Fruit fly (Drosophila melanogaster) whole organism, wandering third instar larva: ENCODE measurements around the gene CG32551.

Experiments used
- Dif ChIP-seq: fragments of 200-275, 200-300 bp; sonication (Bioruptor generic); optimal IDR thresholded peaks from 2 replicates; lab custom pipeline; 2018; ENCODE audit warnings: missing biosample characterization, missing genetic modification characterization; ENCODE audit not compliant: partially characterized antibody
- OdsH ChIP-seq: fragments of 200-800 bp; sonication (Bioruptor generic); optimal IDR thresholded peaks from 2 replicates; lab custom pipeline; 2016; ENCODE audit warnings: missing biosample characterization, mild to moderate bottlenecking, missing genetic modification characterization
- br ChIP-seq: fragments of 200-800 bp; sonication (Bioruptor generic); optimal IDR thresholded peaks from 2 replicates; lab custom pipeline; 2016; ENCODE audit warnings: missing biosample characterization, missing genetic modification characterization
- dmrt93B ChIP-seq: fragments of 200-800 bp; sonication (Bioruptor generic); optimal IDR thresholded peaks from 2 replicates; lab custom pipeline; 2018; ENCODE audit warnings: missing biosample characterization, mild to moderate bottlenecking, missing genetic modification characterization
- fru ChIP-seq: fragments of 200-800 bp; sonication (Bioruptor generic); optimal IDR thresholded peaks from 3 replicates; lab custom pipeline; 2016; ENCODE audit warnings: missing biosample characterization, mild to moderate bottlenecking, missing genetic modification characterization
- lola ChIP-seq: fragments of >200 bp; optimal IDR thresholded peaks from 2 replicates; lab custom pipeline; 2017; ENCODE audit warnings: missing biosample characterization, missing genetic modification characterization
- psq ChIP-seq: fragments of 200-800 bp; sonication (Bioruptor generic); optimal IDR thresholded peaks from 3 replicates; lab custom pipeline; 2017; ENCODE audit warnings: missing biosample characterization, mild to moderate bottlenecking, missing genetic modification characterization, moderate library complexity
- usp ChIP-seq: fragments of >200 bp; optimal IDR thresholded peaks from 2 replicates; lab custom pipeline; 2017; ENCODE audit warnings: missing biosample characterization, missing genetic modification characterization

- TF ChIP-seq lola (GFP tag; lab: Kevin White, UChicago): no peak
- TF ChIP-seq usp (GFP tag; lab: Kevin White, UChicago): no peak
- no peak for TF ChIP-seq br (GFP tag; lab: Kevin White, UChicago)
- no peak for TF ChIP-seq psq (GFP tag; lab: Kevin White, UChicago)
- no peak for TF ChIP-seq OdsH (GFP tag; lab: Kevin White, UChicago)
- TF ChIP-seq fru: no peak
- no peak for TF ChIP-seq Dif (GFP tag; lab: Kevin White, UChicago)
- no peak for TF ChIP-seq dmrt93B (GFP tag; lab: Kevin White, UChicago)
Observed at dm6 chrX:18422112-18422511, 16.6 kb upstream of the CG32551 start, which contains the start of gene CG42323.
